Worm (Caenorhabditis elegans): ENCODE data around the gene K01A2.10.

DNA sequence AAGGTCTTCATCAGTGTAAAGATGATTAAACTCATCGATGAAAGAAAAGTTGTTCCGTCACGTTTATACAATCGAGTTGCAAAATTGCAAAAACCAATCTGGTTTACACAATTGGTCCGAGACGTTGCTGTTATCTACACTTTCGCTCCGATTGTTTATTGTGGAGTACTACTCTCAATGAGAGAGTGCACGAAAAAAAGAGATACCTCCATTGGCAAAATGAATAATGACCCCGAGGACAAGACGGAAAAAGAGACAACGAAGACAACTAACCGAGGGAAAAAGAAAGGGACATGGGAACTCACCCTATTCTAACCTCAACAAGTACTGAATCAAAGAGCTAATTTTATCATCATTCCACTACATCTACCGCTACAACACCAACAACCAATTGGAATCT lies 9.4 kb downstream of the K01A2.10 start:
- no peak for TF ChIP-seq ztf-11 (tag; optimal IDR thresholded peaks at IDR 0.05)
- no peak for TF ChIP-seq bed-3 (GFP tag; optimal IDR thresholded peaks at IDR 0.05)
- TF ChIP-seq unc-39 (tag; optimal IDR thresholded peaks at IDR 0.05): no peak
- TF ChIP-seq nhr-28 (tag; optimal IDR thresholded peaks at IDR 0.05): no peak
- peak; percentile 43 for TF ChIP-seq unc-62 (GFP tag; optimal IDR thresholded peaks at IDR 0.05)
- no peak for TF ChIP-seq pha-4 (tag; optimal IDR thresholded peaks at IDR 0.05)
- TF ChIP-seq elt-3 (tag; optimal IDR thresholded peaks at IDR 0.05): no peak
- TF ChIP-seq ham-2 (GFP tag; optimal IDR thresholded peaks at IDR 0.05): no peak
- no peak for TF ChIP-seq nhr-237 (tag; optimal IDR thresholded peaks at IDR 0.05)
- TF ChIP-seq blmp-1 (tag; optimal IDR thresholded peaks at IDR 0.05): no peak
- TF ChIP-seq lin-13 (tag; optimal IDR thresholded peaks at IDR 0.05): no peak
- no peak for TF ChIP-seq nhr-76 (tag; optimal IDR thresholded peaks at IDR 0.05)
- peak; percentile 30 for TF ChIP-seq ces-1 (GFP tag; optimal IDR thresholded peaks at IDR 0.05)
